Fruit fly (Drosophila melanogaster) whole organism, prepupa: Measurements from ENCODE around the gene Sgs5.

Source experiments
- CG10631 ChIP-seq: fragments of 200-800 bp; sonication (Bioruptor generic); optimal IDR thresholded peaks from 2 replicates; lab custom pipeline; 2016; ENCODE audit warnings: missing biosample characterization, missing genetic modification characterization
- CG11294 ChIP-seq: fragments of 200-800 bp; sonication (Bioruptor generic); IDR thresholded peaks from 2 replicates; pipeline ENCODE4 v1.3.6; 2022; ENCODE audit warnings: missing biosample characterization, missing genetic modification characterization
- CG11762 ChIP-seq: fragments of 200-800 bp; sonication (Bioruptor generic); optimal IDR thresholded peaks from 3 replicates; lab custom pipeline; 2016; ENCODE audit warnings: missing biosample characterization, missing genetic modification characterization; ENCODE audit not compliant: insufficient read depth
- CG11902 ChIP-seq: fragments of 200-800 bp; sonication (Bioruptor generic); optimal IDR thresholded peaks from 3 replicates; lab custom pipeline; 2016; ENCODE audit warnings: missing biosample characterization, missing genetic modification characterization
- CG1621 ChIP-seq: fragments of 200-800 bp; sonication (Bioruptor generic); optimal IDR thresholded peaks from 3 replicates; lab custom pipeline; 2018; ENCODE audit warnings: missing biosample characterization, mild to moderate bottlenecking, missing genetic modification characterization
- CG16779 ChIP-seq: fragments of 200-800 bp; sonication (Bioruptor generic); optimal IDR thresholded peaks from 3 replicates; lab custom pipeline; 2017; ENCODE audit warnings: missing biosample characterization, mild to moderate bottlenecking, missing genetic modification characterization
- CG3032 ChIP-seq: fragments of 200-800 bp; optimal IDR thresholded peaks from 2 replicates; lab custom pipeline; 2019; ENCODE audit warnings: missing biosample characterization, mild to moderate bottlenecking, missing genetic modification characterization, moderate library complexity
- CG32006 ChIP-seq: fragments of 200-800 bp; sonication (Bioruptor generic); optimal IDR thresholded peaks from 3 replicates; lab custom pipeline; 2017; ENCODE audit warnings: missing biosample characterization, mild to moderate bottlenecking, missing genetic modification characterization
- CG4318 ChIP-seq: fragments of 200-800 bp; sonication (Bioruptor generic); optimal IDR thresholded peaks from 3 replicates; lab custom pipeline; 2017; ENCODE audit warnings: missing biosample characterization, mild to moderate bottlenecking, missing genetic modification characterization
- CG6276 ChIP-seq: fragments of 200-800 bp; sonication (Bioruptor generic); optimal IDR thresholded peaks from 2 replicates; lab custom pipeline; 2017; ENCODE audit warnings: missing biosample characterization, mild to moderate bottlenecking, missing genetic modification characterization
- CG6792 ChIP-seq: fragments of 200-800 bp; sonication (Bioruptor generic); optimal IDR thresholded peaks from 3 replicates; lab custom pipeline; 2016; ENCODE audit warnings: missing biosample characterization, missing genetic modification characterization
- CG6854 ChIP-seq: fragments of 200-800 bp; sonication (Bioruptor generic); optimal IDR thresholded peaks from 2 replicates; lab custom pipeline; 2017; ENCODE audit warnings: missing biosample characterization, mild to moderate bottlenecking, missing genetic modification characterization
- CG7368 ChIP-seq: fragments of 200-800 bp; sonication (Bioruptor generic); optimal IDR thresholded peaks from 3 replicates; lab custom pipeline; 2016; ENCODE audit warnings: missing biosample characterization, missing genetic modification characterization
- CG8119 ChIP-seq: fragments of 200-800 bp; sonication (Bioruptor generic); IDR thresholded peaks from 3 replicates; pipeline ENCODE4 v1.3.6; 2022; ENCODE audit warnings: missing biosample characterization, missing genetic modification characterization
- CG8319 ChIP-seq: fragments of 200-800 bp; sonication (Bioruptor generic); optimal IDR thresholded peaks from 3 replicates; lab custom pipeline; 2016; ENCODE audit warnings: missing biosample characterization, missing genetic modification characterization
- CG8632 ChIP-seq: fragments of 200-800 bp; sonication (Bioruptor generic); optimal IDR thresholded peaks from 3 replicates; lab custom pipeline; 2016; ENCODE audit warnings: missing biosample characterization, missing genetic modification characterization
- CG9139 ChIP-seq: fragments of 200-800 bp; sonication (Bioruptor generic); optimal IDR thresholded peaks from 3 replicates; lab custom pipeline; 2017; ENCODE audit warnings: missing biosample characterization, mild to moderate bottlenecking, missing genetic modification characterization
- Eip75B ChIP-seq: fragments of 200-800 bp; sonication (Bioruptor generic); optimal IDR thresholded peaks from 3 replicates; lab custom pipeline; 2016; ENCODE audit warnings: missing biosample characterization, missing genetic modification characterization
- Eip78C ChIP-seq: fragments of 200-800 bp; sonication (Bioruptor generic); peaks from one replicate; lab custom pipeline; 2016; ENCODE audit warnings: missing biosample characterization, missing genetic modification characterization
- Eip93F ChIP-seq: fragments of 200-800 bp; sonication (Bioruptor generic); optimal IDR thresholded peaks from 2 replicates; lab custom pipeline; 2016; ENCODE audit warnings: missing biosample characterization, mild to moderate bottlenecking, missing genetic modification characterization
- Ets96B ChIP-seq: fragments of 200-800 bp; optimal IDR thresholded peaks from 2 replicates; lab custom pipeline; 2019; ENCODE audit warnings: missing biosample characterization, mild to moderate bottlenecking, missing genetic modification characterization, moderate library complexity
- Hr39 ChIP-seq: fragments of 200-800 bp; sonication (Bioruptor generic); optimal IDR thresholded peaks from 2 replicates; lab custom pipeline; 2016; ENCODE audit warnings: missing biosample characterization, missing genetic modification characterization
- Met ChIP-seq: fragments of 200-800 bp; sonication (Bioruptor generic); optimal IDR thresholded peaks from 3 replicates; lab custom pipeline; 2016; ENCODE audit warnings: missing biosample characterization, missing genetic modification characterization
- OdsH ChIP-seq: fragments of 200-800 bp; sonication (Bioruptor generic); optimal IDR thresholded peaks from 3 replicates; lab custom pipeline; 2016; ENCODE audit warnings: missing biosample characterization, missing genetic modification characterization
- Sox102F ChIP-seq: fragments of 200-800 bp; sonication (Bioruptor generic); optimal IDR thresholded peaks from 2 replicates; lab custom pipeline; 2016; ENCODE audit warnings: missing biosample characterization, mild to moderate bottlenecking, missing genetic modification characterization
- Sox15 ChIP-seq: fragments of 200-800 bp; sonication (Bioruptor generic); optimal IDR thresholded peaks from 3 replicates; lab custom pipeline; 2016; ENCODE audit warnings: missing biosample characterization, missing genetic modification characterization
- acj6 ChIP-seq: fragments of 200-800 bp; sonication (Bioruptor generic); optimal IDR thresholded peaks from 3 replicates; lab custom pipeline; 2016; ENCODE audit warnings: missing biosample characterization, missing genetic modification characterization
- dsx ChIP-seq: fragments of 200-800 bp; optimal IDR thresholded peaks from 3 replicates; lab custom pipeline; 2019; ENCODE audit warnings: missing biosample characterization, mild to moderate bottlenecking, missing genetic modification characterization, moderate library complexity; ENCODE audit not compliant: poor library complexity, severe bottlenecking
- eg ChIP-seq: fragments of 200-800 bp; sonication (Bioruptor generic); IDR thresholded peaks from 3 replicates; pipeline ENCODE4 v1.3.6; 2022; ENCODE audit warnings: missing biosample characterization, missing genetic modification characterization
- esn ChIP-seq: fragments of 200-800 bp; sonication (Bioruptor generic); optimal IDR thresholded peaks from 2 replicates; lab custom pipeline; 2016; ENCODE audit warnings: missing biosample characterization, mild to moderate bottlenecking, missing genetic modification characterization, moderate library complexity
- fd59A ChIP-seq: fragments of 200-800 bp; sonication (Bioruptor generic); optimal IDR thresholded peaks from 2 replicates; lab custom pipeline; 2017; ENCODE audit warnings: missing biosample characterization, mild to moderate bottlenecking, missing genetic modification characterization, missing genetic modification reagents
- fd85E ChIP-seq: fragments of 200-800 bp; sonication (Bioruptor generic); optimal IDR thresholded peaks from 3 replicates; lab custom pipeline; 2016; ENCODE audit warnings: missing biosample characterization, missing genetic modification characterization
- fkh ChIP-seq: fragments of 200-800 bp; sonication (Bioruptor generic); optimal IDR thresholded peaks from 3 replicates; lab custom pipeline; 2017; ENCODE audit warnings: missing biosample characterization, mild to moderate bottlenecking, missing genetic modification characterization, moderate library complexity
- net ChIP-seq: fragments of 200-800 bp; sonication (Bioruptor generic); optimal IDR thresholded peaks from 3 replicates; lab custom pipeline; 2016; ENCODE audit warnings: missing biosample characterization, missing genetic modification characterization
- pdm3 ChIP-seq: fragments of 200-800 bp; sonication (Bioruptor generic); optimal IDR thresholded peaks from 3 replicates; lab custom pipeline; 2016; ENCODE audit warnings: missing biosample characterization, missing genetic modification characterization
- salr ChIP-seq, 2 experiments: fragments of 200-800 bp; sonication (Bioruptor generic); optimal IDR thresholded peaks; 3 replicates each; lab custom pipeline; 2016 to 2018; ENCODE audit warnings: missing biosample characterization in 2 of 2, missing genetic modification characterization in 2 of 2, mild to moderate bottlenecking in 1 of 2
- spab ChIP-seq: fragments of 200-800 bp; sonication (Bioruptor generic); optimal IDR thresholded peaks from 2 replicates; lab custom pipeline; 2017; ENCODE audit warnings: missing biosample characterization, mild to moderate bottlenecking, missing genetic modification characterization, missing genetic modification reagents
- svp ChIP-seq: fragments of 200-800 bp; sonication (Bioruptor generic); peaks from one replicate; lab custom pipeline; 2016; ENCODE audit warnings: missing biosample characterization, missing genetic modification characterization
- topi ChIP-seq: fragments of 200-800 bp; sonication (Bioruptor generic); optimal IDR thresholded peaks from 3 replicates; lab custom pipeline; 2016; ENCODE audit warnings: missing biosample characterization, missing genetic modification characterization
- vri ChIP-seq: fragments of 200-800 bp; sonication (Bioruptor generic); optimal IDR thresholded peaks from 3 replicates; lab custom pipeline; 2016; ENCODE audit warnings: missing biosample characterization, mild to moderate bottlenecking, missing genetic modification characterization

The Sgs5 gene

DNA sequence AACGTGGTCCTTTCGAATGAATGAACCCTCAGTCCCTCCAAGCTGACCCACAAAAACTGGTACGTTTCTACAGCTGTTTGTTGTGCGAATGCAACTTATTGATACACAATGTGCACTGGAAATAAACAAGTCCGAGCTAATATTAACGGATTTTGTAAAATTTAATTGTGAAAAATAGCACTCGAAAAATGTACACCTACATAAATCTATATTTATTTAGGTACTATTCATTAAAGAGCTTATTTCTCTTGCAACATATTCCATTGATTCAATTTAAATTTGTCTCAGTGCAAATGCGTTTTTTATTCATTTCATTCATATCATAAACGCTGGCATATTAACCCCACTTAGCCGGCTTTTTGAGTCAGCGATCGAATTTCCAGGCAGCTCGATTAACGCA lies 34.0 kb upstream of the Sgs5 start (continued):
- no peak for TF ChIP-seq CG4318 (GFP tag; lab: Kevin White, UChicago)
- no peak for TF ChIP-seq CG9139
- no peak for TF ChIP-seq CG11902
- TF ChIP-seq Sox102F (GFP tag; lab: Kevin White, UChicago): no peak
- TF ChIP-seq CG11762: no peak
- no peak for TF ChIP-seq spab
- no peak for TF ChIP-seq Eip75B (GFP tag; lab: Kevin White, UChicago)
- no peak for TF ChIP-seq fd59A
- TF ChIP-seq net (GFP tag; lab: Kevin White, UChicago): no peak
- no peak for TF ChIP-seq Ets96B (tag; lab: Kevin White, UChicago)
- TF ChIP-seq topi (GFP tag; lab: Kevin White, UChicago): peak; percentile 33
- TF ChIP-seq salr (GFP tag; optimal IDR thresholded peaks at IDR 0.05; lab: Kevin White, UChicago): no peak
- no peak for TF ChIP-seq CG6792 (GFP tag; lab: Kevin White, UChicago)
- peak; percentile 11 for TF ChIP-seq acj6 (GFP tag; lab: Kevin White, UChicago)
- peak; percentile 5 for TF ChIP-seq OdsH (GFP tag; lab: Kevin White, UChicago)
- TF ChIP-seq CG8632: peak; percentile 11
- TF ChIP-seq pdm3: no peak
- no peak for TF ChIP-seq CG16779 (tag; lab: Kevin White, UChicago)
- TF ChIP-seq eg (GFP tag; lab: Robert Waterston, UW): no peak
- no peak for TF ChIP-seq CG10631 (GFP tag; lab: Kevin White, UChicago)
- no peak for TF ChIP-seq fkh (GFP tag; lab: Kevin White, UChicago)
- TF ChIP-seq CG1621: no peak
- TF ChIP-seq CG6854: no peak
- no peak for TF ChIP-seq Eip93F
- no peak for TF ChIP-seq CG11294 (GFP tag; lab: Robert Waterston, UW)
- TF ChIP-seq vri (GFP tag; lab: Kevin White, UChicago): no peak
- no peak for TF ChIP-seq CG7368
- peak; percentile 52 for TF ChIP-seq svp
- no peak for TF ChIP-seq CG8319 (GFP tag; lab: Kevin White, UChicago)
- TF ChIP-seq CG3032 (tag; lab: Kevin White, UChicago): no peak
- no peak for TF ChIP-seq esn (GFP tag; lab: Kevin White, UChicago)
- TF ChIP-seq Hr39 (GFP tag; lab: Kevin White, UChicago): peak; percentile 1
- no peak for TF ChIP-seq CG6276 (GFP tag; lab: Kevin White, UChicago)
- TF ChIP-seq CG8119 (GFP tag; lab: Robert Waterston, UW): no peak
- no peak for TF ChIP-seq fd85E

DNA sequence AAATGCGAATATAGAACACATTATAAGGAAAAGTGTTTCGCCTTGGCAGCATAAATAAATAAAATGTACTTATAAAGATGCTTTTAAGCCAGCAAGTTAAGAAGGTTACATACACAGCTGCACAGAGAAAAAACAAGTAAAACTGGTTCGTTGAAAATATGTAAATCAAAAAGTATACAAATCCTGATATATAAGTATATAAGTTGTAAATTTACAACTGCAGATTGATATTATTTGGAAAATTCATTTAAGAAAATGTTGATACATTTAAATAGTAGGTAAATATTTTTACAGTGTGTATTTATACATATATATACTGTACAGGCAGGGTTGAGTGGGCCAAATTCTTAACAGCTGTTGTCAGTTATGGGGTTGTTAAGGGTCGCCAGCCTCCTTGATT lies 30.3 kb upstream of the Sgs5 start:
- TF ChIP-seq CG4318 (GFP tag; lab: Kevin White, UChicago) (no peak), svp (peak; percentile 32), CG9139 (no peak), Eip78C (GFP tag; lab: Kevin White, UChicago) (peak; percentile 44), CG8319 (GFP tag; lab: Kevin White, UChicago) (no peak), CG32006 (no peak), CG6854 (no peak), Sox15 (GFP tag; lab: Kevin White, UChicago) (no peak), CG6276 (GFP tag; lab: Kevin White, UChicago) (no peak), net (GFP tag; lab: Kevin White, UChicago) (no peak), Met (GFP tag; lab: Kevin White, UChicago) (no peak), CG8119 (GFP tag; lab: Robert Waterston, UW) (no peak), dsx (GFP tag; lab: Kevin White, UChicago) (no peak), fkh (GFP tag; lab: Kevin White, UChicago) (no peak)
